Fruit fly (Drosophila melanogaster): ENCODE measurements around the gene CG15446.

- TF ChIP-seq kay (GFP tag; ENCODE audit: borderline replicate concordance) = no peak
- TF ChIP-seq CG12768 (GFP tag; optimal IDR thresholded peaks at IDR 0.05) = no peak
- no peak for TF ChIP-seq bab1 (GFP tag; optimal IDR thresholded peaks at IDR 0.05)
- no peak for TF ChIP-seq CG1620 (GFP tag; optimal IDR thresholded peaks at IDR 0.05)
- TF ChIP-seq CG33017 (tag; optimal IDR thresholded peaks at IDR 0.05) = no peak
- no peak for TF ChIP-seq cnc (optimal IDR thresholded peaks at IDR 0.05)
- TF ChIP-seq ovo (GFP tag; optimal IDR thresholded peaks at IDR 0.05) = no peak
- TF ChIP-seq tj (GFP tag; optimal IDR thresholded peaks at IDR 0.05) = no peak
- TF ChIP-seq Crg-1 (GFP tag; optimal IDR thresholded peaks at IDR 0.05) = no peak
- TF ChIP-seq toe (GFP tag; optimal IDR thresholded peaks at IDR 0.05) = no peak
Measured at dm6 chrX:21102106-21102505, at the start of gene CG15446.
